Fruit fly (Drosophila melanogaster) whole organism, embryonic: ENCODE results near the gene CG32668.
A peak's percentile ranks its signal among the peaks of the same experiment; 100 is the strongest.

Experiments
- CG10147 ChIP-seq: fragments of 200-800 bp; sonication (Bioruptor generic); optimal IDR thresholded peaks from 2 replicates; lab custom pipeline; 2019; ENCODE audit warnings: missing biosample characterization, mild to moderate bottlenecking, missing genetic modification characterization, moderate library complexity
- CG10979 ChIP-seq: fragments of 200-800 bp; sonication (Bioruptor generic); optimal IDR thresholded peaks from 2 replicates; lab custom pipeline; 2018; ENCODE audit warnings: missing biosample characterization, mild to moderate bottlenecking, missing genetic modification characterization, moderate library complexity
- CG11504 ChIP-seq: fragments of 200-800 bp; sonication (Bioruptor generic); optimal IDR thresholded peaks from 3 replicates; lab custom pipeline; 2019; ENCODE audit warnings: missing biosample characterization, mild to moderate bottlenecking, missing genetic modification characterization, moderate library complexity
- CG13775 ChIP-seq: fragments of 200-800 bp; sonication (Bioruptor generic); optimal IDR thresholded peaks from 3 replicates; lab custom pipeline; 2017; ENCODE audit warnings: missing biosample characterization, mild to moderate bottlenecking, missing genetic modification characterization
- CG14710 ChIP-seq: fragments of 200-800 bp; sonication (Bioruptor generic); optimal IDR thresholded peaks from 3 replicates; lab custom pipeline; 2019; ENCODE audit warnings: missing biosample characterization, mild to moderate bottlenecking, missing genetic modification characterization, moderate library complexity
- CG15479 ChIP-seq: fragments of 200-800 bp; sonication (Bioruptor generic); optimal IDR thresholded peaks from 3 replicates; lab custom pipeline; 2019; ENCODE audit warnings: missing biosample characterization, mild to moderate bottlenecking, missing genetic modification characterization, moderate library complexity
- CG1602 ChIP-seq: fragments of 200-800 bp; sonication (Bioruptor generic); optimal IDR thresholded peaks from 3 replicates; lab custom pipeline; 2016; ENCODE audit warnings: missing biosample characterization, missing genetic modification characterization
- CG2116 ChIP-seq: fragments of 200-800 bp; sonication (Bioruptor generic); optimal IDR thresholded peaks from 3 replicates; lab custom pipeline; 2018; ENCODE audit warnings: missing biosample characterization, mild to moderate bottlenecking, missing genetic modification characterization
- CG2129 ChIP-seq: fragments of 200-800 bp; sonication (Bioruptor generic); IDR thresholded peaks from 2 replicates; pipeline ENCODE4 v1.3.6; 2022; ENCODE audit warnings: missing biosample characterization, missing genetic modification characterization; ENCODE audit not compliant: partially characterized antibody
- CG2712 ChIP-seq: fragments of 200-800 bp; optimal IDR thresholded peaks from 3 replicates; lab custom pipeline; 2019; ENCODE audit warnings: missing biosample characterization, mild to moderate bottlenecking, missing genetic modification characterization, moderate library complexity
- CG30403 ChIP-seq: fragments of 200-800 bp; sonication (Bioruptor generic); optimal IDR thresholded peaks from 3 replicates; lab custom pipeline; 2016; ENCODE audit warnings: missing biosample characterization, missing genetic modification characterization
- CG30431 ChIP-seq: fragments of 200-800 bp; sonication (Bioruptor generic); optimal IDR thresholded peaks from 2 replicates; lab custom pipeline; 2017; ENCODE audit warnings: missing biosample characterization, missing genetic modification characterization
- CG3163 ChIP-seq: fragments of 200-800 bp; sonication (Bioruptor generic); optimal IDR thresholded peaks from 3 replicates; lab custom pipeline; 2016; ENCODE audit warnings: missing biosample characterization, missing genetic modification characterization
- CG32767 ChIP-seq: fragments of 200-800 bp; sonication (Bioruptor generic); IDR thresholded peaks from 2 replicates; pipeline ENCODE4 v1.3.6; 2022; ENCODE audit warnings: missing biosample characterization, missing genetic modification characterization
- CG3838 ChIP-seq: fragments of 200-800 bp; sonication (Bioruptor generic); optimal IDR thresholded peaks from 3 replicates; lab custom pipeline; 2016; ENCODE audit warnings: missing biosample characterization, missing genetic modification characterization
- CG3847 ChIP-seq: fragments of 200-800 bp; sonication (Bioruptor generic); IDR thresholded peaks from 2 replicates; pipeline ENCODE4 v1.3.6; 2022; ENCODE audit warnings: missing biosample characterization, missing genetic modification characterization
- CG4707 ChIP-seq: fragments of 200-800 bp; sonication (Bioruptor generic); optimal IDR thresholded peaks from 2 replicates; lab custom pipeline; 2018; ENCODE audit warnings: missing biosample characterization, mild to moderate bottlenecking, missing genetic modification characterization, moderate library complexity
- Camta ChIP-seq: fragments of 200-800 bp; sonication (Bioruptor generic); optimal IDR thresholded peaks from 2 replicates; lab custom pipeline; 2016; ENCODE audit warnings: missing biosample characterization, missing genetic modification characterization
- Chrac-16 ChIP-seq: fragments of 200-800 bp; sonication (Bioruptor generic); optimal IDR thresholded peaks from 3 replicates; lab custom pipeline; 2016; ENCODE audit warnings: missing biosample characterization, missing genetic modification characterization
- D ChIP-seq, 2 experiments: fragments of 200-800 bp in 1 of 2; fragments of >200 bp in 1 of 2; sonication (Bioruptor generic) in 1 of 2; optimal IDR thresholded peaks; 2 replicates in 1 of 2; 3 replicates in 1 of 2; lab custom pipeline; 2017; ENCODE audit warnings: mild to moderate bottlenecking in 1 of 2, missing biosample characterization in 1 of 2, missing genetic modification characterization in 1 of 2, missing genetic modification reagents in 1 of 2
- Dbx ChIP-seq: fragments of 200-800 bp; sonication (Bioruptor generic); IDR thresholded peaks from 3 replicates; pipeline ENCODE4 v1.3.6; 2022; ENCODE audit warnings: missing biosample characterization, missing genetic modification characterization
- E2f2 ChIP-seq: fragments of 200-800 bp; sonication (Bioruptor generic); IDR thresholded peaks from 2 replicates; pipeline ENCODE4 v1.3.6; 2022; ENCODE audit warnings: missing biosample characterization, missing genetic modification characterization
- ERR ChIP-seq: fragments of 200-800 bp; sonication (Bioruptor generic); optimal IDR thresholded peaks from 2 replicates; lab custom pipeline; 2016; ENCODE audit warnings: missing biosample characterization, missing genetic modification characterization
- Gug ChIP-seq: fragments of 200-800 bp; sonication (Bioruptor generic); IDR thresholded peaks from 4 replicates; pipeline ENCODE4 v1.3.6; 2022; ENCODE audit warnings: missing biosample characterization, missing genetic modification characterization
- HLH3B ChIP-seq: fragments of 200-800 bp; sonication (Bioruptor generic); IDR thresholded peaks from 2 replicates; pipeline ENCODE4 v1.3.6; 2022; ENCODE audit warnings: missing biosample characterization, missing genetic modification characterization
- Hand ChIP-seq: fragments of 200-800 bp; sonication (Bioruptor generic); optimal IDR thresholded peaks from 2 replicates; lab custom pipeline; 2017; ENCODE audit warnings: mild to moderate bottlenecking, missing biosample characterization, missing genetic modification reagents, missing genetic modification characterization
- Hey ChIP-seq: fragments of 200-800 bp; sonication (Bioruptor generic); optimal IDR thresholded peaks from 3 replicates; lab custom pipeline; 2018; ENCODE audit warnings: missing biosample characterization, mild to moderate bottlenecking, missing genetic modification characterization
- Meics ChIP-seq: fragments of 200-800 bp; sonication (Bioruptor generic); optimal IDR thresholded peaks from 2 replicates; lab custom pipeline; 2017; ENCODE audit warnings: missing biosample characterization, mild to moderate bottlenecking, missing genetic modification characterization
- Optix ChIP-seq: fragments of 200-800 bp; sonication (Bioruptor generic); IDR thresholded peaks from 3 replicates; pipeline ENCODE4 v1.3.6; 2022; ENCODE audit warnings: missing biosample characterization, missing genetic modification characterization
- Six4 ChIP-seq: fragments of 200-800 bp; sonication (Bioruptor generic); optimal IDR thresholded peaks from 2 replicates; lab custom pipeline; 2016; ENCODE audit warnings: missing biosample characterization, missing genetic modification characterization
- Trl ChIP-seq, 3 experiments: fragments of >200 bp in 2 of 3; fragments of 200-800 bp in 1 of 3; sonication (Bioruptor generic) in 1 of 3; optimal IDR thresholded peaks; 2 replicates in 1 of 3; 3 replicates in 2 of 3; lab custom pipeline; 2016 to 2017; ENCODE audit warnings: missing biosample characterization in 1 of 3, missing genetic modification characterization in 1 of 3
- Vsx1 ChIP-seq: fragments of 200-800 bp; sonication (Bioruptor generic); optimal IDR thresholded peaks from 2 replicates; lab custom pipeline; 2017; ENCODE audit warnings: missing biosample characterization, mild to moderate bottlenecking, missing genetic modification characterization, missing genetic modification reagents
- YL-1 ChIP-seq: fragments of 200-800 bp; sonication (Bioruptor generic); optimal IDR thresholded peaks from 3 replicates; lab custom pipeline; 2017; ENCODE audit warnings: missing biosample characterization, mild to moderate bottlenecking, missing genetic modification characterization
- ac ChIP-seq: fragments of 200-800 bp; sonication (Bioruptor generic); optimal IDR thresholded peaks from 3 replicates; lab custom pipeline; 2017; ENCODE audit warnings: missing biosample characterization, mild to moderate bottlenecking, missing genetic modification characterization
- cad ChIP-seq: fragments of >200 bp; optimal IDR thresholded peaks from 2 replicates; lab custom pipeline; 2017; ENCODE audit warnings: missing biosample characterization, missing genetic modification characterization
- chinmo ChIP-seq: fragments of 200-800 bp; sonication (Bioruptor generic); IDR thresholded peaks from 4 replicates; pipeline ENCODE4 v1.3.6; 2022; ENCODE audit warnings: missing biosample characterization, missing genetic modification characterization; ENCODE audit not compliant: partially characterized antibody
- corto ChIP-seq: fragments of 200-800 bp; sonication (Bioruptor generic); optimal IDR thresholded peaks from 2 replicates; lab custom pipeline; 2016; ENCODE audit warnings: missing biosample characterization, mild to moderate bottlenecking, missing genetic modification characterization, moderate library complexity
- dan ChIP-seq: fragments of 200-800 bp; sonication (Bioruptor generic); IDR thresholded peaks from 2 replicates; pipeline ENCODE4 v1.3.6; 2022; ENCODE audit warnings: missing biosample characterization, missing genetic modification characterization
- ewg ChIP-seq: fragments of 200-800 bp; sonication (Bioruptor generic); optimal IDR thresholded peaks from 3 replicates; lab custom pipeline; 2017; ENCODE audit warnings: mild to moderate bottlenecking, missing biosample characterization, missing genetic modification reagents, missing genetic modification characterization
- gce ChIP-seq: fragments of 200-800 bp; sonication (Bioruptor generic); IDR thresholded peaks from 3 replicates; pipeline ENCODE4 v1.3.6; 2022; ENCODE audit warnings: missing biosample characterization, missing genetic modification characterization
- gsb-n ChIP-seq: fragments of 200-800 bp; sonication (Bioruptor generic); optimal IDR thresholded peaks from 3 replicates; lab custom pipeline; 2018; ENCODE audit warnings: missing biosample characterization, mild to moderate bottlenecking, missing genetic modification characterization
- hth ChIP-seq: fragments of >200 bp; optimal IDR thresholded peaks from 2 replicates; lab custom pipeline; 2017; ENCODE audit warnings: inconsistent platforms
- sc ChIP-seq, 3 experiments: fragments of >200 bp in 2 of 3; fragments of 200-800 bp in 1 of 3; sonication (Bioruptor generic) in 1 of 3; optimal IDR thresholded peaks; 2 replicates in 2 of 3; 3 replicates in 1 of 3; lab custom pipeline; 2017; ENCODE audit warnings: mild to moderate bottlenecking in 1 of 3, missing biosample characterization in 1 of 3, missing genetic modification characterization in 1 of 3, missing genetic modification reagents in 1 of 3
- sd ChIP-seq: fragments of 200-800 bp; sonication (Bioruptor generic); optimal IDR thresholded peaks from 3 replicates; lab custom pipeline; 2018; ENCODE audit warnings: missing biosample characterization, mild to moderate bottlenecking, missing genetic modification characterization, moderate library complexity
- sens-2 ChIP-seq: fragments of 200-800 bp; sonication (Bioruptor generic); IDR thresholded peaks from 2 replicates; pipeline ENCODE4 v1.3.6; 2022; ENCODE audit warnings: missing biosample characterization, missing genetic modification characterization
- slou ChIP-seq: fragments of 200-800 bp; sonication (Bioruptor generic); optimal IDR thresholded peaks from 3 replicates; lab custom pipeline; 2016; ENCODE audit warnings: missing biosample characterization, missing genetic modification characterization
- tio ChIP-seq: fragments of 200-800 bp; sonication (Bioruptor generic); optimal IDR thresholded peaks from 2 replicates; lab custom pipeline; 2017; ENCODE audit warnings: missing biosample characterization, missing genetic modification characterization, inconsistent platforms
- unpg ChIP-seq: fragments of 200-800 bp; sonication (Bioruptor generic); optimal IDR thresholded peaks from 3 replicates; lab custom pipeline; 2018; ENCODE audit warnings: missing biosample characterization, mild to moderate bottlenecking, missing genetic modification characterization, moderate library complexity
- vvl ChIP-seq: fragments of 200-800 bp; sonication (Bioruptor generic); IDR thresholded peaks from 2 replicates; pipeline ENCODE4 v1.3.6; 2022; ENCODE audit warnings: missing biosample characterization, missing genetic modification characterization
- zfh2 ChIP-seq: fragments of 200-800 bp; sonication (Bioruptor generic); optimal IDR thresholded peaks from 2 replicates; lab custom pipeline; 2016; ENCODE audit warnings: missing biosample characterization, missing genetic modification characterization

Gene CG32668

DNA sequence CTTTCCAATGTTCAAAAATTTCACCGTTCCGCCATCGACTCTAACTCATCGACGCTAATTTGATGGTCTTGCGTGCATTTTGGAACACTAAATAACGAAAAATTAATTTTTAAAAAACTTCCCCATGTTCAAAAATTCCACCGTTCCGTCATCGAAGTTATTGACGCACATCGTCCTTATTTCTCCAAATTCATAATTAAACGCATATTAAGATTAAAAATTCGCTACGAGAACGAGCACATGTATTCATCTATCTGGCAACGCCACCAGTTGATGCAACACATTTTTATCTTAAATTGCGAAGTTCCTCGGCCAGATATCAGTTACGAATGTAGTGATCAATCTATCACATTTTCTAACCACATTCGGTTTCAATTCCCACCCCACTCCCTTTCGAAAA is 10.4 kb downstream of the CG32668 start, which contains the start of gene Lint-1 (continued):
- TF ChIP-seq CG3163 (no peak), E2f2 (GFP tag; lab: Robert Waterston, UW) (peak; percentile 21; the same call in 1 of the 2 replicates), Chrac-16 (GFP tag; lab: Kevin White, UChicago) (no peak), unpg (GFP tag; lab: Kevin White, UChicago) (peak; percentile 10), CG3847 (GFP tag; lab: Robert Waterston, UW) (no peak), D (optimal IDR thresholded peaks at IDR 0.05; lab: Kevin White, UChicago) (no peak), D (GFP tag; optimal IDR thresholded peaks at IDR 0.05; lab: Kevin White, UChicago) (no peak), CG32767 (no peak), Hand (GFP tag; lab: Kevin White, UChicago) (no peak), ac (GFP tag; lab: Kevin White, UChicago) (no peak), Hey (tag; lab: Kevin White, UChicago) (no peak), hth (lab: Kevin White, UChicago) (no peak), CG15479 (GFP tag; lab: Kevin White, UChicago) (peak; percentile 39), chinmo (GFP tag; lab: Robert Waterston, UW) (no peak), CG14710 (tag; lab: Kevin White, UChicago) (peak; percentile 22), CG11504 (peak; percentile 15), CG4707 (GFP tag; lab: Kevin White, UChicago) (no peak), Six4 (GFP tag; lab: Kevin White, UChicago) (no peak), sc (optimal IDR thresholded peaks at IDR 0.05; lab: Kevin White, UChicago) (no peak), sc (GFP tag; optimal IDR thresholded peaks at IDR 0.05; lab: Kevin White, UChicago) (no peak), Trl (optimal IDR thresholded peaks at IDR 0.05; lab: Kevin White, UChicago) (no peak), Trl (GFP tag; optimal IDR thresholded peaks at IDR 0.05; lab: Kevin White, UChicago) (peak; percentile 1), CG2129 (GFP tag; lab: Robert Waterston, UW) (no peak), gce (GFP tag; lab: Robert Waterston, UW) (no peak), CG10979 (tag; lab: Kevin White, UChicago) (no peak), CG3838 (GFP tag; lab: Kevin White, UChicago) (no peak), Optix (GFP tag; lab: Robert Waterston, UW) (0 out of 3 replicates have a peak, but pooled peaks have one; percentile 22), gsb-n (peak; percentile 15), Gug (GFP tag; lab: Robert Waterston, UW) (no peak), cad (GFP tag; lab: Kevin White, UChicago) (no peak), tio (GFP tag; lab: Kevin White, UChicago) (no peak), slou (GFP tag; lab: Kevin White, UChicago) (no peak), CG1602 (GFP tag; lab: Kevin White, UChicago) (no peak), ewg (GFP tag; lab: Kevin White, UChicago) (no peak), zfh2 (GFP tag; lab: Kevin White, UChicago) (peak; percentile 12), CG2712 (tag; lab: Kevin White, UChicago) (peak; percentile 7), CG13775 (GFP tag; lab: Kevin White, UChicago) (no peak), Camta (GFP tag; lab: Kevin White, UChicago) (peak; percentile 26), CG30431 (GFP tag; lab: Kevin White, UChicago) (no peak), sens-2 (GFP tag; lab: Robert Waterston, UW) (no peak), HLH3B (GFP tag; lab: Robert Waterston, UW) (no peak), Vsx1 (GFP tag; lab: Kevin White, UChicago) (no peak), vvl (peak; percentile 42; the same call in 1 of the 2 replicates), ERR (GFP tag; lab: Kevin White, UChicago) (no peak), YL-1 (GFP tag; lab: Kevin White, UChicago) (peak; percentile 33), CG10147 (no peak), sd (tag; lab: Kevin White, UChicago) (no peak), CG30403 (peak; percentile 35), dan (GFP tag; lab: Robert Waterston, UW) (no peak), CG2116 (GFP tag; lab: Kevin White, UChicago) (peak; percentile 72), Dbx (GFP tag; lab: Robert Waterston, UW) (no peak), corto (GFP tag; lab: Kevin White, UChicago) (no peak), Meics (GFP tag; lab: Kevin White, UChicago) (no peak)
